Worm (Caenorhabditis elegans) whole organism, L2 larva: ENCODE measurements around the gene ndus-8.

Experiments
- aly-2 ChIP-seq: fragments of 150-350 bp; optimal IDR thresholded peaks from 2 replicates; lab custom pipeline; 2014; ENCODE audit warnings: missing biosample characterization, missing genetic modification characterization
- ama-1 ChIP-seq: fragments of 150-350 bp; optimal IDR thresholded peaks from 2 replicates; lab custom pipeline; 2018; ENCODE audit warnings: inconsistent platforms
- mab-5 ChIP-seq: fragments of 150-350 bp; optimal IDR thresholded peaks from 2 replicates; lab custom pipeline; 2014; ENCODE audit warnings: missing biosample characterization, missing genetic modification characterization
- nhr-77 ChIP-seq: fragments of 150-350 bp; optimal IDR thresholded peaks from 2 replicates; lab custom pipeline; 2014; ENCODE audit warnings: missing biosample characterization, missing genetic modification characterization
- snpc-4 ChIP-seq: fragments of 150-350 bp; optimal IDR thresholded peaks from 2 replicates; lab custom pipeline; 2014; ENCODE audit warnings: missing biosample characterization, missing genetic modification characterization
- zag-1 ChIP-seq: fragments of 150-350 bp; optimal IDR thresholded peaks from 2 replicates; lab custom pipeline; 2014; ENCODE audit warnings: missing biosample characterization, missing genetic modification characterization
- ztf-11 ChIP-seq: sonication (generic microtip); optimal IDR thresholded peaks from 2 replicates; lab custom pipeline; 2017; ENCODE audit warnings: missing biosample characterization, missing genetic modification characterization

DNA sequence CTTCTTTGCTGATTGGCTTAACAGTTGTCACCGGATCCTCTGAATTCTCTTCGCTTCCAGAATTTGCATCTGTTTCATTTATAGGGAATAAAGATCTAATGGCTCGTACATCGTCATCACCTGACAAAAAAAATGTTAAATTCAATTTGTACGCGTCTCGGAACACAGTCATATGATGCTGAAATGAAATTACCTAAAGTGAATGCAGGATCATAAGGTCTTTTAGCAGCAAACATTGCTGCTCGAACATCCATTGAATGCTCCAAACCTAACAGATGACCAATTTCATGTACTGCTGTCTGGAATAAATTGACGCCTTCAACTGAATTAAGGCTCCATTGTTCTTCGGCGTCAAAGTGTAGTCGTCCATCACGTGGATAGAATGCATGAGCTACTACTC, 12.4 kb upstream of the ndus-8 start:
- no peak for TF ChIP-seq nhr-77 (tag; lab: Kevin White, UChicago)
- no peak for TF ChIP-seq mab-5 (tag; lab: Kevin White, UChicago)
- no peak for TF ChIP-seq ama-1 (lab: Kevin White, UChicago)
- TF ChIP-seq ztf-11 (tag; lab: Kevin White, UChicago), result no peak
- no peak for TF ChIP-seq aly-2 (tag; lab: Kevin White, UChicago)
- TF ChIP-seq zag-1 (tag; lab: Kevin White, UChicago), result no peak
- TF ChIP-seq snpc-4 (tag; lab: Kevin White, UChicago), result no peak
